Worm (Caenorhabditis elegans) whole organism, L4 larva: ENCODE results near the gene C31E10.11.
A peak's percentile ranks its signal among the peaks of the same experiment; 100 is the strongest.

Experiments used
- T20F7.1 ChIP-seq: fragments of 200-800 bp; sonication (Bioruptor generic); optimal IDR thresholded peaks from 2 replicates; lab custom pipeline; 2018; ENCODE audit warnings: mild to moderate bottlenecking, missing genetic modification characterization, missing compliant biosample characterization
- Y5F2A.4 ChIP-seq: fragments of 200-800 bp; sonication (Bioruptor generic); optimal IDR thresholded peaks from 2 replicates; lab custom pipeline; 2018; ENCODE audit warnings: mild to moderate bottlenecking, missing genetic modification characterization, missing compliant biosample characterization
- Y75B8A.6 ChIP-seq: fragments of 200-800 bp; sonication (Bioruptor generic); IDR thresholded peaks from 2 replicates; pipeline ENCODE4 v1.3.6; 2022; ENCODE audit warnings: missing genetic modification reagents, missing genetic modification characterization, missing compliant biosample characterization
- aha-1 ChIP-seq: fragments of 150-350 bp; peaks from one replicate; lab custom pipeline; 2014; ENCODE audit warnings: missing biosample characterization, missing genetic modification characterization
- ama-1 ChIP-seq: fragments of 150-350 bp; optimal IDR thresholded peaks from 2 replicates; lab custom pipeline; 2014; ENCODE audit warnings: inconsistent platforms, mixed read lengths
- arid-1 ChIP-seq: fragments of 200-800 bp; sonication (Bioruptor generic); conservative IDR thresholded peaks from 2 replicates; pipeline ENCODE4 v1.3.6; 2022; ENCODE audit warnings: missing genetic modification reagents, missing genetic modification characterization, missing compliant biosample characterization
- attf-4 ChIP-seq: sonication (generic microtip); optimal IDR thresholded peaks from 3 replicates; lab custom pipeline; 2017; ENCODE audit warnings: missing biosample characterization, missing genetic modification characterization
- ceh-28 ChIP-seq: fragments of 150-350 bp; optimal IDR thresholded peaks from 2 replicates; lab custom pipeline; 2014; ENCODE audit warnings: missing biosample characterization, missing genetic modification reagents, missing genetic modification characterization
- ceh-82 ChIP-seq: sonication (generic microtip); optimal IDR thresholded peaks from 2 replicates; lab custom pipeline; 2017; ENCODE audit warnings: missing biosample characterization, missing genetic modification characterization
- ctbp-1 ChIP-seq: fragments of 200-800 bp; sonication (Bioruptor generic); IDR thresholded peaks from 2 replicates; pipeline ENCODE4 v1.3.6; 2022; ENCODE audit warnings: missing genetic modification reagents, missing genetic modification characterization, missing compliant biosample characterization
- daf-16 ChIP-seq, 3 experiments: sonication (generic microtip); optimal IDR thresholded peaks; 2 replicates each; lab custom pipeline; 2016 to 2017; ENCODE audit warnings: missing genetic modification characterization in 3 of 3, missing genetic modification reagents in 3 of 3, mild to moderate bottlenecking in 2 of 3, missing compliant biosample characterization in 2 of 3, missing biosample characterization in 1 of 3, moderate library complexity in 1 of 3
- dmd-6 ChIP-seq: fragments of 200-800 bp; sonication (Bioruptor generic); IDR thresholded peaks from 2 replicates; pipeline ENCODE4 v1.3.6; 2022; ENCODE audit warnings: missing genetic modification reagents, missing genetic modification characterization, missing compliant biosample characterization
- dmd-9 ChIP-seq: fragments of 200-800 bp; sonication (Bioruptor generic); IDR thresholded peaks from 2 replicates; pipeline ENCODE4 v1.3.6; 2022; ENCODE audit warnings: missing genetic modification reagents, missing genetic modification characterization, missing compliant biosample characterization
- dve-1 ChIP-seq: sonication (generic microtip); optimal IDR thresholded peaks from 2 replicates; lab custom pipeline; 2017; ENCODE audit warnings: antibody characterized with exemption, mild to moderate bottlenecking, missing genetic modification characterization, missing compliant biosample characterization; ENCODE audit not compliant: insufficient read depth
- egl-43 ChIP-seq: fragments of 200-800 bp; sonication (Bioruptor generic); IDR thresholded peaks from 2 replicates; pipeline ENCODE4 v1.3.6; 2022; ENCODE audit warnings: missing genetic modification reagents, missing genetic modification characterization, missing compliant biosample characterization
- gei-8 ChIP-seq: fragments of 200-800 bp; sonication (Bioruptor generic); optimal IDR thresholded peaks from 2 replicates; lab custom pipeline; 2018; ENCODE audit warnings: mild to moderate bottlenecking, missing genetic modification characterization, missing compliant biosample characterization
- hif-1 ChIP-seq, 2 experiments: sonication (generic microtip); optimal IDR thresholded peaks; 2 replicates each; lab custom pipeline; 2016 to 2017; ENCODE audit warnings: missing compliant biosample characterization in 2 of 2, missing genetic modification characterization in 2 of 2, missing genetic modification reagents in 2 of 2, missing genotype in 2 of 2, mild to moderate bottlenecking in 1 of 2
- hlh-11 ChIP-seq: fragments of 200-800 bp; sonication (Bioruptor generic); optimal IDR thresholded peaks from 2 replicates; lab custom pipeline; 2018; ENCODE audit warnings: mild to moderate bottlenecking, missing genetic modification characterization, missing compliant biosample characterization
- hlh-30 ChIP-seq: sonication (generic microtip); optimal IDR thresholded peaks from 2 replicates; lab custom pipeline; 2017; ENCODE audit warnings: antibody characterized with exemption, mild to moderate bottlenecking, missing genetic modification characterization, missing compliant biosample characterization; ENCODE audit not compliant: insufficient read depth
- jun-1 ChIP-seq: fragments of 150-350 bp; optimal IDR thresholded peaks from 2 replicates; lab custom pipeline; 2014; ENCODE audit warnings: missing biosample characterization, missing genetic modification reagents, missing genetic modification characterization
- lin-15B ChIP-seq: fragments of 150-350 bp; sonication (generic microtip); optimal IDR thresholded peaks from 3 replicates; lab custom pipeline; 2014; ENCODE audit warnings: missing biosample characterization, missing genetic modification characterization
- lsy-2 ChIP-seq, 2 experiments: fragments of 150-350 bp in 1 of 2; sonication (generic microtip) in 1 of 2; optimal IDR thresholded peaks; 2 replicates each; lab custom pipeline; 2014 to 2017; ENCODE audit warnings: missing biosample characterization in 2 of 2, missing genetic modification characterization in 2 of 2
- mdl-1 ChIP-seq, 2 experiments: fragments of 150-350 bp in 1 of 2; sonication (generic microtip) in 1 of 2; optimal IDR thresholded peaks; 2 replicates each; lab custom pipeline; 2014 to 2017; ENCODE audit warnings: missing biosample characterization in 2 of 2, missing genetic modification characterization in 2 of 2
- mdt-29 ChIP-seq: fragments of 200-800 bp; sonication (Bioruptor generic); IDR thresholded peaks from 2 replicates; pipeline ENCODE4 v1.3.6; 2022; ENCODE audit warnings: missing genetic modification reagents, missing genetic modification characterization, missing compliant biosample characterization
- mep-1 ChIP-seq: fragments of 150-350 bp; sonication (generic microtip); optimal IDR thresholded peaks from 3 replicates; lab custom pipeline; 2014; ENCODE audit warnings: missing biosample characterization, missing genetic modification characterization
- mes-2 ChIP-seq: sonication (generic microtip); optimal IDR thresholded peaks from 2 replicates; lab custom pipeline; 2016; ENCODE audit warnings: missing genotype, mild to moderate bottlenecking, missing genetic modification characterization, missing compliant biosample characterization; ENCODE audit not compliant: poor library complexity, severe bottlenecking
- mxl-3 ChIP-seq: fragments of 200-800 bp; sonication (Bioruptor generic); optimal IDR thresholded peaks from 2 replicates; lab custom pipeline; 2018; ENCODE audit warnings: mild to moderate bottlenecking, missing genetic modification characterization, missing compliant biosample characterization
- nhr-11 ChIP-seq: fragments of 150-350 bp; optimal IDR thresholded peaks from 2 replicates; lab custom pipeline; 2014; ENCODE audit warnings: missing biosample characterization, missing genetic modification characterization
- nhr-111 ChIP-seq: fragments of 200-800 bp; sonication (Bioruptor generic); optimal IDR thresholded peaks from 2 replicates; lab custom pipeline; 2018; ENCODE audit warnings: mild to moderate bottlenecking, missing genetic modification characterization, missing compliant biosample characterization
- nhr-25 ChIP-seq: sonication (generic microtip); optimal IDR thresholded peaks from 2 replicates; lab custom pipeline; 2017; ENCODE audit warnings: missing genetic modification characterization, mild to moderate bottlenecking, missing compliant biosample characterization, antibody characterized with exemption, moderate library complexity, borderline replicate concordance; ENCODE audit not compliant: insufficient read depth
- nhr-28 ChIP-seq: fragments of 150-350 bp; optimal IDR thresholded peaks from 2 replicates; lab custom pipeline; 2014; ENCODE audit warnings: missing biosample characterization, missing genetic modification characterization
- rbr-2 ChIP-seq: sonication (generic microtip); optimal IDR thresholded peaks from 2 replicates; lab custom pipeline; 2016; ENCODE audit warnings: missing genotype, missing genetic modification characterization, missing compliant biosample characterization
- spr-3 ChIP-seq: fragments of 200-800 bp; sonication (Bioruptor generic); optimal IDR thresholded peaks from 2 replicates; lab custom pipeline; 2018; ENCODE audit warnings: mild to moderate bottlenecking, missing genetic modification characterization, missing compliant biosample characterization
- tra-1 ChIP-seq: fragments of 200-800 bp; sonication (Bioruptor generic); IDR thresholded peaks from 2 replicates; pipeline ENCODE4 v1.3.6; 2022; ENCODE audit warnings: missing genetic modification reagents, missing genetic modification characterization, missing compliant biosample characterization

Gene C31E10.11

ce11 chrX:13977439-13978118, 13.0 kb downstream of the C31E10.11 start, which contains the start of gene F48F7.6 (continued):
- TF ChIP-seq nhr-111 (GFP tag; lab: Kevin White, UChicago) (no peak), rbr-2 (tag; lab: Kevin White, UChicago) (peak; percentile 39), ceh-28 (tag; lab: Kevin White, UChicago) (peak; percentile 18), ceh-82 (tag; lab: Kevin White, UChicago) (no peak), spr-3 (GFP tag; lab: Kevin White, UChicago) (no peak), attf-4 (tag; lab: Kevin White, UChicago) (no peak), Y75B8A.6 (GFP tag; lab: Robert Waterston, UW) (no peak), jun-1 (tag; lab: Kevin White, UChicago) (no peak), gei-8 (no peak), arid-1 (GFP tag; lab: Robert Waterston, UW) (no peak), mep-1 (tag; lab: Kevin White, UChicago) (peak; percentile 18), hlh-11 (tag; lab: Kevin White, UChicago) (peak; percentile 40), lin-15B (no peak), aha-1 (tag; lab: Kevin White, UChicago) (peak; percentile 50), ctbp-1 (GFP tag; lab: Robert Waterston, UW) (no peak), mdl-1 (tag; optimal IDR thresholded peaks at IDR 0.05; lab: Kevin White, UChicago) (peak in 1 of 2 experiments; percentile 72), egl-43 (no peak)

- TF ChIP-seq mdt-29 (GFP tag; lab: Robert Waterston, UW) (no peak), mes-2 (tag; lab: Kevin White, UChicago) (peak; percentile 27), nhr-28 (tag; lab: Kevin White, UChicago) (peak; percentile 79), mxl-3 (GFP tag; lab: Kevin White, UChicago) (peak; percentile 58), T20F7.1 (GFP tag; lab: Kevin White, UChicago) (no peak), ama-1 (no peak), lsy-2 (tag; optimal IDR thresholded peaks at IDR 0.05; lab: Kevin White, UChicago) (peak in 1 of 2 experiments; percentile 48), dmd-6 (GFP tag; lab: Robert Waterston, UW) (peak; percentile 41), mdl-1 (tag; optimal IDR thresholded peaks at IDR 0.05; lab: Kevin White, UChicago) (peak in 1 of 2 experiments; percentile 79), daf-16 (GFP tag; optimal IDR thresholded peaks at IDR 0.05; lab: Kevin White, UChicago) (peak in 1 of 2 experiments; percentile 94), daf-16 (tag; optimal IDR thresholded peaks at IDR 0.05; lab: Kevin White, UChicago) (no peak), nhr-25 (tag; lab: Kevin White, UChicago) (no peak), hif-1 (tag; optimal IDR thresholded peaks at IDR 0.05; lab: Kevin White, UChicago) (peak in 1 of 2 experiments; percentile 15), dmd-9 (GFP tag; lab: Robert Waterston, UW) (no peak), nhr-11 (tag; lab: Kevin White, UChicago) (peak; percentile 53), hlh-30 (tag; lab: Kevin White, UChicago) (peak; percentile 83), Y5F2A.4 (GFP tag; lab: Kevin White, UChicago) (no peak), tra-1 (GFP tag; lab: Robert Waterston, UW) (0 out of 2 replicates have a peak, but pooled peaks have one; percentile 30), hlh-11 (tag; lab: Kevin White, UChicago) (peak; percentile 80), dve-1 (tag; lab: Kevin White, UChicago) (no peak), aha-1 (tag; lab: Kevin White, UChicago) (peak; percentile 97)
Observed at ce11 chrX:13975314-13975713, 15.3 kb downstream of the C31E10.11 start, which contains the start of gene F48F7.5. F48F7.5 (plus strand) TSS chrX:13975653.
